Worm (Caenorhabditis elegans): Measurements from ENCODE around the gene K07D4.5.

DNA sequence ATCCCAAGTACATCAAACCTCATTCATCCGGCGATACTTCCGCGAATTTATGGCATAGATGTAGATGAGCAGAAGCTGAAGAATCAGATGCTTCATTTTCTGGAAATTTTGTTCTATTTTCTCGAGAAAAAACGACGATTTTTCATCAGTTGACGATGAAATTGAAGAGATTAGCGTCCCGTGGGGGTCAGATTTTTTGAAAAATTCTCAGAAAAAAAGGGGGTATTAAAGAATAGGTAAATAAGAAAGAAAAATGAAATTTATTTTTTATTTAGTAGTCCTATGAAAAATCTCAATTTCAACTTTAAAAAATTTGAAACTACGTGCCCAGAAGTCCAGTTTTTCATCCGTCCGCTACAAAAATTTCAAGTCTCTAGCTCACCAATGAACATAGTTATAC is at the start of gene K07D4.5:
- TF ChIP-seq klf-2 (GFP tag; conservative IDR thresholded peaks at IDR 0.05) (no peak), ref-1 (GFP tag; conservative IDR thresholded peaks at IDR 0.05) (no peak), ztf-23 (GFP tag; IDR thresholded peaks at IDR 0.05) (no peak), cog-1 (tag; optimal IDR thresholded peaks at IDR 0.05) (no peak)

Measured in whole organism, midembryonic.